Worm (Caenorhabditis elegans): ENCODE data around the gene apm-3.

Gene apm-3

ce11 chrX:994678-995077, 39.9 kb downstream of the apm-3 start:
- TF ChIP-seq Y75B8A.6 (GFP tag; IDR thresholded peaks at IDR 0.05) = no peak
- TF ChIP-seq unc-62 (GFP tag; optimal IDR thresholded peaks at IDR 0.05 in 1 of 2) = peak in 1 of 2 experiments; percentile 23
- no peak for TF ChIP-seq unc-62 (tag; optimal IDR thresholded peaks at IDR 0.05)
- peak; percentile 77 for TF ChIP-seq aha-1 (tag)

- no peak for TF ChIP-seq ceh-28 (tag; optimal IDR thresholded peaks at IDR 0.05)
- TF ChIP-seq F37D6.2 (tag; optimal IDR thresholded peaks at IDR 0.05) = no peak
- TF ChIP-seq F49E8.2 (tag; optimal IDR thresholded peaks at IDR 0.05; ENCODE audit: borderline replicate concordance) = no peak
- no peak for TF ChIP-seq nhr-237 (tag; optimal IDR thresholded peaks at IDR 0.05)
- no peak for TF ChIP-seq daf-16 (GFP tag; optimal IDR thresholded peaks at IDR 0.05)
- TF ChIP-seq daf-16 (tag; optimal IDR thresholded peaks at IDR 0.05) = no peak
These were observed 49.3 kb downstream of the apm-3 start, which contains the start of gene cutl-21 for ce11 chrX:1004037-1004436. cutl-21 (plus strand) TSS chrX:1004337.

- TF ChIP-seq F26F4.8 (GFP tag; conservative IDR thresholded peaks at IDR 0.05) (no peak), unc-62 (GFP tag; optimal IDR thresholded peaks at IDR 0.05 in 1 of 2) (peak in 1 of 2 experiments; percentile 66), unc-62 (tag; optimal IDR thresholded peaks at IDR 0.05) (no peak)
These were observed 50.3 kb downstream of the apm-3 start for ce11 chrX:1005026-1005425.

Data from whole organism, L4 larva.